Worm (Caenorhabditis elegans) whole organism, L3 larva: Measurements from ENCODE around the gene tmed-1.

Source experiments
- R02D3.7 ChIP-seq: fragments of 150-350 bp; optimal IDR thresholded peaks from 2 replicates; lab custom pipeline; 2014; ENCODE audit warnings: missing biosample characterization, missing genetic modification characterization
- ZK546.5 ChIP-seq: sonication (generic microtip); optimal IDR thresholded peaks from 2 replicates; lab custom pipeline; 2017; ENCODE audit warnings: missing biosample characterization, missing genetic modification characterization
- aly-2 ChIP-seq: fragments of 150-350 bp; optimal IDR thresholded peaks from 2 replicates; lab custom pipeline; 2014; ENCODE audit warnings: missing biosample characterization, missing genetic modification characterization
- ama-1 ChIP-seq: fragments of 150-350 bp; optimal IDR thresholded peaks from 2 replicates; lab custom pipeline; 2018
- ceh-16 ChIP-seq: sonication (generic microtip); optimal IDR thresholded peaks from 2 replicates; lab custom pipeline; 2017; ENCODE audit warnings: missing biosample characterization, missing genetic modification characterization
- ceh-28 ChIP-seq: fragments of 150-350 bp; optimal IDR thresholded peaks from 2 replicates; lab custom pipeline; 2014; ENCODE audit warnings: missing biosample characterization, missing genetic modification reagents, missing genetic modification characterization
- ceh-82 ChIP-seq: fragments of 150-350 bp; optimal IDR thresholded peaks from 2 replicates; lab custom pipeline; 2014; ENCODE audit warnings: missing biosample characterization, missing genetic modification characterization
- ceh-9 ChIP-seq: sonication (generic microtip); optimal IDR thresholded peaks from 2 replicates; lab custom pipeline; 2018; ENCODE audit warnings: missing biosample characterization, missing genetic modification characterization
- daf-12 ChIP-seq: fragments of 150-350 bp; optimal IDR thresholded peaks from 2 replicates; lab custom pipeline; 2014; ENCODE audit warnings: missing biosample characterization, missing genetic modification reagents, missing genetic modification characterization
- egl-27 ChIP-seq: sonication (generic microtip); optimal IDR thresholded peaks from 4 replicates; lab custom pipeline; 2017; ENCODE audit warnings: missing biosample characterization, missing genetic modification reagents, missing genetic modification characterization
- egl-5 ChIP-seq: fragments of 150-350 bp; optimal IDR thresholded peaks from 2 replicates; lab custom pipeline; 2017; ENCODE audit warnings: missing biosample characterization, missing genetic modification reagents, missing genetic modification characterization, inconsistent platforms
- elt-1 ChIP-seq: fragments of 150-350 bp; optimal IDR thresholded peaks from 2 replicates; lab custom pipeline; 2014; ENCODE audit warnings: missing biosample characterization, missing genetic modification characterization
- elt-2 ChIP-seq: sonication (generic microtip); optimal IDR thresholded peaks from 2 replicates; lab custom pipeline; 2016; ENCODE audit warnings: missing genetic modification reagents, mild to moderate bottlenecking, missing genetic modification characterization, missing compliant biosample characterization
- elt-3 ChIP-seq, 3 experiments: fragments of 150-350 bp in 1 of 3; sonication (generic microtip) in 2 of 3; optimal IDR thresholded peaks; 2 replicates in 2 of 3; 4 replicates in 1 of 3; lab custom pipeline; 2014 to 2017; ENCODE audit warnings: missing biosample characterization in 3 of 3, missing genetic modification characterization in 3 of 3
- eor-1 ChIP-seq, 2 experiments: fragments of 150-350 bp; optimal IDR thresholded peaks; 2 replicates each; lab custom pipeline; 2014 to 2018; ENCODE audit warnings: missing biosample characterization in 2 of 2, missing genetic modification characterization in 2 of 2
- fkh-10 ChIP-seq: sonication (generic microtip); optimal IDR thresholded peaks from 2 replicates; lab custom pipeline; 2017; ENCODE audit warnings: missing biosample characterization, missing genetic modification reagents, missing genetic modification characterization
- fkh-2 ChIP-seq: fragments of 150-350 bp; optimal IDR thresholded peaks from 2 replicates; lab custom pipeline; 2014; ENCODE audit warnings: missing biosample characterization, missing genetic modification reagents, missing genetic modification characterization
- fos-1 ChIP-seq: fragments of 150-350 bp; optimal IDR thresholded peaks from 2 replicates; lab custom pipeline; 2014; ENCODE audit warnings: missing biosample characterization, missing genetic modification characterization
- hmg-11 ChIP-seq: sonication (generic microtip); optimal IDR thresholded peaks from 2 replicates; lab custom pipeline; 2016; ENCODE audit warnings: missing genetic modification characterization, missing compliant biosample characterization
- jun-1 ChIP-seq: fragments of 150-350 bp; optimal IDR thresholded peaks from 2 replicates; lab custom pipeline; 2014; ENCODE audit warnings: missing biosample characterization, missing genetic modification reagents, missing genetic modification characterization
- lin-15B ChIP-seq: fragments of 150-350 bp; optimal IDR thresholded peaks from 2 replicates; lab custom pipeline; 2014; ENCODE audit warnings: missing biosample characterization, missing genetic modification characterization
- lin-39 ChIP-seq: fragments of 150-350 bp; optimal IDR thresholded peaks from 2 replicates; lab custom pipeline; 2018; ENCODE audit warnings: missing biosample characterization, missing genetic modification reagents, missing genetic modification characterization
- lsy-12 ChIP-seq: sonication (generic microtip); optimal IDR thresholded peaks from 2 replicates; lab custom pipeline; 2016; ENCODE audit warnings: mild to moderate bottlenecking, missing genetic modification characterization, missing compliant biosample characterization
- mdl-1 ChIP-seq: fragments of 150-350 bp; optimal IDR thresholded peaks from 2 replicates; lab custom pipeline; 2014; ENCODE audit warnings: missing biosample characterization, missing genetic modification characterization
- mml-1 ChIP-seq: fragments of 150-350 bp; sonication (generic microtip); optimal IDR thresholded peaks from 3 replicates; lab custom pipeline; 2014; ENCODE audit warnings: missing biosample characterization, missing genetic modification characterization
- nfya-1 ChIP-seq: sonication (generic microtip); optimal IDR thresholded peaks from 2 replicates; lab custom pipeline; 2017; ENCODE audit warnings: missing genetic modification characterization, mild to moderate bottlenecking, missing compliant biosample characterization, antibody characterized with exemption, moderate library complexity; ENCODE audit not compliant: insufficient read depth
- nhr-11 ChIP-seq: fragments of 150-350 bp; optimal IDR thresholded peaks from 2 replicates; lab custom pipeline; 2014; ENCODE audit warnings: missing biosample characterization, missing genetic modification characterization
- nhr-12 ChIP-seq: fragments of 150-350 bp; optimal IDR thresholded peaks from 2 replicates; lab custom pipeline; 2014; ENCODE audit warnings: missing biosample characterization, missing genetic modification characterization
- nhr-23 ChIP-seq: fragments of 150-350 bp; optimal IDR thresholded peaks from 2 replicates; lab custom pipeline; 2014; ENCODE audit warnings: missing biosample characterization, missing genetic modification reagents, missing genetic modification characterization
- nhr-237 ChIP-seq: fragments of 150-350 bp; optimal IDR thresholded peaks from 2 replicates; lab custom pipeline; 2014; ENCODE audit warnings: missing biosample characterization, missing genetic modification characterization
- nhr-25 ChIP-seq: sonication (generic microtip); optimal IDR thresholded peaks from 2 replicates; lab custom pipeline; 2017; ENCODE audit warnings: missing biosample characterization, missing genetic modification characterization
- nhr-28 ChIP-seq: fragments of 150-350 bp; optimal IDR thresholded peaks from 2 replicates; lab custom pipeline; 2014; ENCODE audit warnings: missing biosample characterization, missing genetic modification characterization
- nhr-43 ChIP-seq: sonication (generic microtip); optimal IDR thresholded peaks from 2 replicates; lab custom pipeline; 2016; ENCODE audit warnings: mild to moderate bottlenecking, missing genetic modification characterization, missing compliant biosample characterization; ENCODE audit not compliant: poor library complexity, severe bottlenecking
- nhr-67 ChIP-seq: fragments of 150-350 bp; optimal IDR thresholded peaks from 2 replicates; lab custom pipeline; 2014; ENCODE audit warnings: missing biosample characterization, missing genetic modification characterization
- nhr-76 ChIP-seq: fragments of 150-350 bp; sonication (generic microtip); optimal IDR thresholded peaks from 5 replicates; lab custom pipeline; 2014; ENCODE audit warnings: missing biosample characterization, missing genetic modification characterization
- nhr-77 ChIP-seq: fragments of 150-350 bp; optimal IDR thresholded peaks from 2 replicates; lab custom pipeline; 2014; ENCODE audit warnings: missing biosample characterization, missing genetic modification characterization
- pha-4 ChIP-seq: fragments of 150-350 bp; optimal IDR thresholded peaks from 2 replicates; lab custom pipeline; 2014; ENCODE audit warnings: missing biosample characterization, missing genetic modification reagents, missing genetic modification characterization
- pqm-1 ChIP-seq: fragments of 150-350 bp; optimal IDR thresholded peaks from 2 replicates; lab custom pipeline; 2017; ENCODE audit warnings: missing biosample characterization, missing genetic modification characterization, inconsistent platforms
- sea-2 ChIP-seq: fragments of 150-350 bp; sonication (generic microtip); optimal IDR thresholded peaks from 4 replicates; lab custom pipeline; 2014; ENCODE audit warnings: missing biosample characterization, missing genetic modification reagents, missing genetic modification characterization
- skn-1 ChIP-seq: fragments of 150-350 bp; optimal IDR thresholded peaks from 2 replicates; lab custom pipeline; 2014; ENCODE audit warnings: missing biosample characterization, missing genetic modification characterization
- snpc-4 ChIP-seq: fragments of 150-350 bp; optimal IDR thresholded peaks from 2 replicates; lab custom pipeline; 2014; ENCODE audit warnings: missing biosample characterization, missing genetic modification characterization
- tbx-2 ChIP-seq: sonication (generic microtip); optimal IDR thresholded peaks from 2 replicates; lab custom pipeline; 2016; ENCODE audit warnings: mild to moderate bottlenecking, missing genetic modification characterization, missing compliant biosample characterization
- unc-39 ChIP-seq: sonication (generic microtip); optimal IDR thresholded peaks from 4 replicates; lab custom pipeline; 2017; ENCODE audit warnings: missing biosample characterization, missing genetic modification characterization
- unc-62 ChIP-seq: fragments of 150-350 bp; sonication (generic microtip); optimal IDR thresholded peaks from 4 replicates; lab custom pipeline; 2014; ENCODE audit warnings: missing biosample characterization, missing genetic modification reagents, missing genetic modification characterization
- zag-1 ChIP-seq: fragments of 150-350 bp; optimal IDR thresholded peaks from 2 replicates; lab custom pipeline; 2014; ENCODE audit warnings: missing biosample characterization, missing genetic modification characterization
- ztf-11 ChIP-seq: fragments of 150-350 bp; optimal IDR thresholded peaks from 2 replicates; lab custom pipeline; 2014; ENCODE audit warnings: missing biosample characterization, missing genetic modification characterization
- ztf-4 ChIP-seq: fragments of 150-350 bp; optimal IDR thresholded peaks from 2 replicates; lab custom pipeline; 2014; ENCODE audit warnings: missing biosample characterization, missing genetic modification characterization

The tmed-1 gene

ce11 chrIV:12029722-12030182 is 48.2 kb downstream of the tmed-1 start, which contains the start of gene T12G3.11:
T12G3.11 (minus strand) TSS chrIV:12029772.
- TF ChIP-seq lsy-12 (tag; lab: Kevin White, UChicago): no peak
- TF ChIP-seq fkh-10 (GFP tag; lab: Kevin White, UChicago): no peak
- TF ChIP-seq hmg-11 (tag; lab: Kevin White, UChicago): peak; percentile 40
- TF ChIP-seq nhr-23 (tag; lab: Kevin White, UChicago): peak; percentile 14
- TF ChIP-seq ceh-16 (tag; lab: Kevin White, UChicago): no peak
- no peak for TF ChIP-seq pqm-1 (tag; lab: Kevin White, UChicago)
- no peak for TF ChIP-seq ceh-9 (tag; lab: Kevin White, UChicago)
- TF ChIP-seq nhr-77 (tag; lab: Kevin White, UChicago): no peak
- peak; percentile 67 for TF ChIP-seq lin-15B
- no peak for TF ChIP-seq daf-12
- no peak for TF ChIP-seq nhr-237 (tag; lab: Kevin White, UChicago)
- TF ChIP-seq elt-3 (tag; optimal IDR thresholded peaks at IDR 0.05; lab: Kevin White, UChicago): no peak
- no peak for TF ChIP-seq ztf-11 (tag; lab: Kevin White, UChicago)
- TF ChIP-seq mdl-1 (tag; lab: Kevin White, UChicago): no peak
- TF ChIP-seq sea-2 (GFP tag; lab: Kevin White, UChicago): no peak
- TF ChIP-seq tbx-2 (tag; lab: Kevin White, UChicago): no peak
- TF ChIP-seq zag-1: no peak
- TF ChIP-seq unc-39: no peak
- TF ChIP-seq egl-5 (tag; lab: Kevin White, UChicago): peak; percentile 29
- TF ChIP-seq fos-1: no peak
- TF ChIP-seq nhr-67 (tag; lab: Kevin White, UChicago): no peak
- peak; percentile 50 for TF ChIP-seq nfya-1
- no peak for TF ChIP-seq egl-27 (tag; lab: Kevin White, UChicago)
- TF ChIP-seq ztf-4 (tag; lab: Kevin White, UChicago): no peak
- no peak for TF ChIP-seq nhr-76
- TF ChIP-seq eor-1 (tag; optimal IDR thresholded peaks at IDR 0.05; lab: Kevin White, UChicago): no peak
- no peak for TF ChIP-seq ama-1 (lab: Kevin White, UChicago)
- no peak for TF ChIP-seq ceh-82 (tag; lab: Kevin White, UChicago)
- peak; percentile 46 for TF ChIP-seq pha-4
- TF ChIP-seq jun-1 (tag; lab: Kevin White, UChicago): no peak
- TF ChIP-seq nhr-28 (tag; lab: Kevin White, UChicago): no peak
- no peak for TF ChIP-seq elt-1 (tag; lab: Kevin White, UChicago)
- no peak for TF ChIP-seq mml-1
- no peak for TF ChIP-seq skn-1 (tag; lab: Kevin White, UChicago)
- peak; percentile 8 for TF ChIP-seq nhr-25 (tag; lab: Kevin White, UChicago)
- no peak for TF ChIP-seq nhr-43 (tag; lab: Kevin White, UChicago)
- TF ChIP-seq elt-2 (tag; lab: Kevin White, UChicago): no peak
- TF ChIP-seq ZK546.5 (tag; lab: Kevin White, UChicago): no peak
- TF ChIP-seq aly-2: no peak
- TF ChIP-seq R02D3.7 (tag; lab: Kevin White, UChicago): no peak
- TF ChIP-seq lin-39 (tag; lab: Kevin White, UChicago): no peak
- no peak for TF ChIP-seq unc-62
- no peak for TF ChIP-seq nhr-12 (tag; lab: Kevin White, UChicago)
- TF ChIP-seq nhr-11 (tag; lab: Kevin White, UChicago): no peak
- peak; percentile 26 for TF ChIP-seq snpc-4 (tag; lab: Kevin White, UChicago)
- no peak for TF ChIP-seq ceh-28
- TF ChIP-seq fkh-2 (tag; lab: Kevin White, UChicago): no peak
